Worm (Caenorhabditis elegans) whole organism, young adult: ENCODE measurements around the gene F38A6.5.

ENCODE experiments used
- B0019.2 ChIP-seq: fragments of 200-800 bp; sonication (Bioruptor generic); conservative IDR thresholded peaks from 2 replicates; pipeline ENCODE4 v1.3.6; 2022; ENCODE audit warnings: missing genetic modification reagents, missing genetic modification characterization, missing compliant biosample characterization
- B0261.1 ChIP-seq: sonication (generic microtip); optimal IDR thresholded peaks from 2 replicates; lab custom pipeline; 2016; ENCODE audit warnings: mild to moderate bottlenecking, missing genetic modification characterization, moderate library complexity, missing compliant biosample characterization
- B0336.3 ChIP-seq: fragments of 200-800 bp; sonication (Bioruptor generic); IDR thresholded peaks from 2 replicates; pipeline ENCODE4 v1.3.6; 2022; ENCODE audit warnings: missing genetic modification characterization, missing compliant biosample characterization
- C17E4.6 ChIP-seq: fragments of 200-800 bp; sonication (Bioruptor generic); IDR thresholded peaks from 2 replicates; pipeline ENCODE4 v1.3.6; 2022; ENCODE audit warnings: missing genetic modification reagents, missing genetic modification characterization, missing compliant biosample characterization
- F33H1.4 ChIP-seq: fragments of 200-800 bp; sonication (Bioruptor generic); IDR thresholded peaks from 2 replicates; pipeline ENCODE4 v1.3.6; 2022; ENCODE audit warnings: missing genetic modification reagents, missing genetic modification characterization, missing compliant biosample characterization
- F55B11.4 ChIP-seq: sonication (generic microtip); optimal IDR thresholded peaks from 2 replicates; lab custom pipeline; 2016; ENCODE audit warnings: missing compliant biosample characterization, missing genetic modification characterization, borderline replicate concordance; ENCODE audit not compliant: insufficient read depth
- F57A8.1 ChIP-seq: fragments of 200-800 bp; sonication (Bioruptor generic); optimal IDR thresholded peaks from 2 replicates; lab custom pipeline; 2018; ENCODE audit warnings: mild to moderate bottlenecking, missing genetic modification characterization, moderate library complexity, missing compliant biosample characterization
- Y67H2A.10 ChIP-seq: fragments of 200-800 bp; sonication (Bioruptor generic); conservative IDR thresholded peaks from 2 replicates; pipeline ENCODE4 v1.3.6; 2022; ENCODE audit warnings: missing genetic modification reagents, missing genetic modification characterization, missing compliant biosample characterization
- ZK185.1 ChIP-seq: sonication (generic microtip); optimal IDR thresholded peaks from 2 replicates; lab custom pipeline; 2016; ENCODE audit warnings: mild to moderate bottlenecking, missing genetic modification characterization, missing compliant biosample characterization; ENCODE audit not compliant: poor library complexity, severe bottlenecking
- akir-1 ChIP-seq: fragments of 200-800 bp; sonication (Bioruptor generic); optimal IDR thresholded peaks from 2 replicates; lab custom pipeline; 2018; ENCODE audit warnings: mild to moderate bottlenecking, missing genetic modification characterization, moderate library complexity, missing compliant biosample characterization
- ama-1 ChIP-seq, 3 experiments: fragments of 150-350 bp in 1 of 3; sonication (generic microtip) in 2 of 3; optimal IDR thresholded peaks; 2 replicates each; lab custom pipeline; 2014 to 2018; ENCODE audit warnings: missing biosample characterization in 2 of 3, missing genetic modification characterization in 2 of 3, missing genetic modification reagents in 2 of 3
- aptf-2 ChIP-seq: fragments of 200-800 bp; sonication (Bioruptor generic); conservative IDR thresholded peaks from 2 replicates; pipeline ENCODE4 v1.3.6; 2022; ENCODE audit warnings: missing genetic modification reagents, missing genetic modification characterization, missing compliant biosample characterization
- athp-1 ChIP-seq: sonication (generic microtip); optimal IDR thresholded peaks from 2 replicates; lab custom pipeline; 2017; ENCODE audit warnings: mild to moderate bottlenecking, missing genetic modification characterization, missing compliant biosample characterization
- ceh-100 ChIP-seq: fragments of 200-800 bp; sonication (Bioruptor generic); IDR thresholded peaks from 2 replicates; pipeline ENCODE4 v1.3.6; 2022; ENCODE audit warnings: missing genetic modification reagents, missing genetic modification characterization, missing compliant biosample characterization
- ceh-27 ChIP-seq: fragments of 200-800 bp; sonication (Bioruptor generic); optimal IDR thresholded peaks from 2 replicates; lab custom pipeline; 2018; ENCODE audit warnings: mild to moderate bottlenecking, missing genetic modification characterization, moderate library complexity, missing compliant biosample characterization
- ceh-58 ChIP-seq: fragments of 200-800 bp; sonication (Bioruptor generic); IDR thresholded peaks from 2 replicates; pipeline ENCODE4 v1.3.6; 2022; ENCODE audit warnings: missing genetic modification characterization, missing compliant biosample characterization
- ceh-91 ChIP-seq: fragments of 200-800 bp; sonication (Bioruptor generic); IDR thresholded peaks from 2 replicates; pipeline ENCODE4 v1.3.6; 2022; ENCODE audit warnings: missing genetic modification reagents, missing genetic modification characterization, missing compliant biosample characterization
- chd-7 ChIP-seq: sonication (generic microtip); optimal IDR thresholded peaks from 2 replicates; lab custom pipeline; 2016; ENCODE audit warnings: mild to moderate bottlenecking, missing genetic modification characterization, moderate library complexity, missing compliant biosample characterization
- dox-1 ChIP-seq: fragments of 200-800 bp; sonication (Bioruptor generic); IDR thresholded peaks from 2 replicates; pipeline ENCODE4 v1.3.6; 2022; ENCODE audit warnings: missing genetic modification reagents, missing genetic modification characterization, missing compliant biosample characterization
- efl-1 ChIP-seq: fragments of 150-350 bp; optimal IDR thresholded peaks from 2 replicates; lab custom pipeline; 2014; ENCODE audit warnings: missing biosample characterization, missing genetic modification reagents, missing genetic modification characterization
- egl-44 ChIP-seq: fragments of 200-800 bp; sonication (Bioruptor generic); IDR thresholded peaks from 2 replicates; pipeline ENCODE4 v1.3.6; 2022; ENCODE audit warnings: missing genetic modification reagents, missing genetic modification characterization, missing compliant biosample characterization
- ets-4 ChIP-seq: fragments of 200-800 bp; sonication (Bioruptor generic); optimal IDR thresholded peaks from 2 replicates; lab custom pipeline; 2018; ENCODE audit warnings: mild to moderate bottlenecking, missing genetic modification characterization, missing compliant biosample characterization
- gei-17 ChIP-seq: fragments of 200-800 bp; sonication (Bioruptor generic); optimal IDR thresholded peaks from 2 replicates; lab custom pipeline; 2018; ENCODE audit warnings: mild to moderate bottlenecking, missing genetic modification characterization, missing compliant biosample characterization
- him-1 ChIP-seq: sonication (generic microtip); optimal IDR thresholded peaks from 2 replicates; lab custom pipeline; 2016; ENCODE audit warnings: missing genotype, missing genetic modification reagents, missing genetic modification characterization, missing compliant biosample characterization
- hlh-12 ChIP-seq: sonication (generic microtip); optimal IDR thresholded peaks from 2 replicates; lab custom pipeline; 2016; ENCODE audit warnings: missing genetic modification characterization, missing compliant biosample characterization
- hrde-1 ChIP-seq: sonication (generic microtip); optimal IDR thresholded peaks from 2 replicates; lab custom pipeline; 2016; ENCODE audit warnings: missing genetic modification characterization, mild to moderate bottlenecking, missing compliant biosample characterization, moderate library complexity, missing genotype, missing genetic modification reagents, borderline replicate concordance
- hsf-1 ChIP-seq: fragments of 200-800 bp; sonication (Bioruptor generic); IDR thresholded peaks from 2 replicates; pipeline ENCODE4 v1.3.6; 2022; ENCODE audit warnings: missing genetic modification reagents, missing genetic modification characterization, missing compliant biosample characterization
- let-526 ChIP-seq: fragments of 200-800 bp; sonication (Bioruptor generic); IDR thresholded peaks from 2 replicates; pipeline ENCODE4 v1.3.6; 2022; ENCODE audit warnings: missing genetic modification reagents, missing genetic modification characterization, missing compliant biosample characterization
- lin-40 ChIP-seq: sonication (generic microtip); optimal IDR thresholded peaks from 2 replicates; lab custom pipeline; 2016; ENCODE audit warnings: missing genetic modification characterization, mild to moderate bottlenecking, missing compliant biosample characterization, missing genotype, missing genetic modification reagents
- lin-54 ChIP-seq: fragments of 200-800 bp; sonication (Bioruptor generic); optimal IDR thresholded peaks from 2 replicates; lab custom pipeline; 2018; ENCODE audit warnings: mild to moderate bottlenecking, missing genetic modification characterization, missing compliant biosample characterization
- lir-1 ChIP-seq: fragments of 200-800 bp; sonication (Bioruptor generic); conservative IDR thresholded peaks from 2 replicates; pipeline ENCODE4 v1.3.6; 2022; ENCODE audit warnings: missing genetic modification reagents, missing genetic modification characterization, missing compliant biosample characterization
- lsy-27 ChIP-seq: sonication (generic microtip); optimal IDR thresholded peaks from 2 replicates; lab custom pipeline; 2017; ENCODE audit warnings: missing genetic modification characterization, mild to moderate bottlenecking, missing compliant biosample characterization, antibody characterized with exemption, missing genotype, borderline replicate concordance; ENCODE audit not compliant: insufficient read depth
- madf-10 ChIP-seq: sonication (generic microtip); optimal IDR thresholded peaks from 2 replicates; lab custom pipeline; 2016; ENCODE audit warnings: mild to moderate bottlenecking, missing genetic modification characterization, missing compliant biosample characterization
- madf-6 ChIP-seq: fragments of 200-800 bp; sonication (Bioruptor generic); IDR thresholded peaks from 2 replicates; pipeline ENCODE4 v1.3.6; 2022; ENCODE audit warnings: missing genetic modification reagents, missing genetic modification characterization, missing compliant biosample characterization
- mcd-1 ChIP-seq: fragments of 200-800 bp; sonication (Bioruptor generic); IDR thresholded peaks from 2 replicates; pipeline ENCODE4 v1.3.6; 2022; ENCODE audit warnings: missing genetic modification reagents, missing genetic modification characterization, missing compliant biosample characterization
- mel-28 ChIP-seq: sonication (generic microtip); optimal IDR thresholded peaks from 2 replicates; lab custom pipeline; 2016; ENCODE audit warnings: borderline replicate concordance, mild to moderate bottlenecking, missing genetic modification characterization, missing compliant biosample characterization
- nhr-179 ChIP-seq: sonication (generic microtip); optimal IDR thresholded peaks from 2 replicates; lab custom pipeline; 2016; ENCODE audit warnings: mild to moderate bottlenecking, missing genetic modification characterization, missing compliant biosample characterization
- rcor-1 ChIP-seq: fragments of 200-800 bp; sonication (Bioruptor generic); IDR thresholded peaks from 2 replicates; pipeline ENCODE4 v1.3.6; 2022; ENCODE audit warnings: missing genetic modification reagents, missing genetic modification characterization, missing compliant biosample characterization
- rec-8 ChIP-seq, 2 experiments: sonication (generic microtip); optimal IDR thresholded peaks; 2 replicates each; lab custom pipeline; 2016; ENCODE audit warnings: mild to moderate bottlenecking in 2 of 2, missing genetic modification characterization in 2 of 2, missing genetic modification reagents in 2 of 2, missing genotype in 2 of 2, missing biosample characterization in 1 of 2, missing compliant biosample characterization in 1 of 2, moderate library complexity in 1 of 2
- rpc-1 ChIP-seq, 2 experiments: fragments of 150-350 bp in 1 of 2; sonication (generic microtip) in 1 of 2; optimal IDR thresholded peaks; 2 replicates each; lab custom pipeline; 2014 to 2018; ENCODE audit warnings: missing biosample characterization in 1 of 2, missing genetic modification characterization in 1 of 2, missing genetic modification reagents in 1 of 2, missing genotype in 1 of 2
- snpc-1.1 ChIP-seq: sonication (generic microtip); optimal IDR thresholded peaks from 2 replicates; lab custom pipeline; 2017; ENCODE audit warnings: missing genetic modification characterization, mild to moderate bottlenecking, missing compliant biosample characterization, antibody characterized with exemption, moderate library complexity, missing genotype, missing genetic modification reagents; ENCODE audit not compliant: insufficient read depth
- snpc-1.3 ChIP-seq: sonication (generic microtip); optimal IDR thresholded peaks from 2 replicates; lab custom pipeline; 2017; ENCODE audit warnings: missing genetic modification characterization, mild to moderate bottlenecking, missing compliant biosample characterization, antibody characterized with exemption, moderate library complexity, missing genotype, missing genetic modification reagents; ENCODE audit not compliant: insufficient read depth
- sptf-2 ChIP-seq: fragments of 200-800 bp; sonication (Bioruptor generic); optimal IDR thresholded peaks from 2 replicates; lab custom pipeline; 2018; ENCODE audit warnings: mild to moderate bottlenecking, missing genetic modification characterization, missing compliant biosample characterization
- tbx-9 ChIP-seq: sonication (generic microtip); optimal IDR thresholded peaks from 2 replicates; lab custom pipeline; 2016; ENCODE audit warnings: borderline replicate concordance, missing genetic modification characterization, inconsistent platforms, missing compliant biosample characterization
- ztf-26 ChIP-seq: sonication (generic microtip); optimal IDR thresholded peaks from 2 replicates; lab custom pipeline; 2017; ENCODE audit warnings: missing genetic modification characterization, missing compliant biosample characterization
- ztf-6 ChIP-seq: fragments of 200-800 bp; sonication (Bioruptor generic); IDR thresholded peaks from 2 replicates; pipeline ENCODE4 v1.3.6; 2022; ENCODE audit warnings: missing genetic modification reagents, missing genetic modification characterization, missing compliant biosample characterization

The F38A6.5 gene

ce11 chrV:20728763-20729350 is 44.7 kb downstream of the F38A6.5 start, which contains the start of gene ipla-3 (continued):
- peak; percentile 70 for TF ChIP-seq madf-10
- TF ChIP-seq nhr-179 (tag; lab: Kevin White, UChicago): no peak
- TF ChIP-seq let-526 (GFP tag; lab: Robert Waterston, UW): no peak
- TF ChIP-seq F33H1.4 (GFP tag; lab: Robert Waterston, UW): no peak
- no peak for TF ChIP-seq ets-4 (GFP tag; lab: Kevin White, UChicago)
- no peak for TF ChIP-seq C17E4.6
- no peak for TF ChIP-seq F57A8.1
- TF ChIP-seq B0336.3 (GFP tag; lab: Robert Waterston, UW): peak; percentile 53; the same call in 1 of the 2 replicates
- no peak for TF ChIP-seq rec-8 (tag; optimal IDR thresholded peaks at IDR 0.05; lab: Kevin White, UChicago)
- no peak for TF ChIP-seq rpc-1 (optimal IDR thresholded peaks at IDR 0.05; lab: Kevin White, UChicago)
- no peak for TF ChIP-seq rpc-1 (tag; optimal IDR thresholded peaks at IDR 0.05; lab: Kevin White, UChicago)
- no peak for TF ChIP-seq B0019.2 (GFP tag; lab: Robert Waterston, UW)
- TF ChIP-seq snpc-1.3 (tag; lab: Kevin White, UChicago): no peak
- no peak for TF ChIP-seq rcor-1 (GFP tag; lab: Robert Waterston, UW)
- TF ChIP-seq athp-1 (tag; lab: Kevin White, UChicago): no peak
- TF ChIP-seq ZK185.1 (tag; lab: Kevin White, UChicago): peak; percentile 25
- no peak for TF ChIP-seq gei-17 (GFP tag; lab: Kevin White, UChicago)
- peak; percentile 75 for TF ChIP-seq chd-7 (tag; lab: Kevin White, UChicago)
- TF ChIP-seq lin-54 (GFP tag; lab: Kevin White, UChicago): peak; percentile 51
- TF ChIP-seq aptf-2: no peak
- TF ChIP-seq F55B11.4: no peak
- no peak; the same call in 1 of the 2 replicates for TF ChIP-seq hsf-1 (GFP tag; lab: Robert Waterston, UW)
- peak; percentile 77 for TF ChIP-seq ceh-27 (GFP tag; lab: Kevin White, UChicago)
- no peak for TF ChIP-seq ama-1 (optimal IDR thresholded peaks at IDR 0.05; lab: Kevin White, UChicago)
- no peak for TF ChIP-seq ama-1 (GFP tag; optimal IDR thresholded peaks at IDR 0.05; lab: Kevin White, UChicago)
- TF ChIP-seq madf-6 (GFP tag; lab: Robert Waterston, UW): 0 out of 2 replicates have a peak, but pooled peaks have one; percentile 34
- peak; percentile 64; the same call in 1 of the 2 replicates for TF ChIP-seq egl-44 (GFP tag; lab: Robert Waterston, UW)
- 0 out of 2 replicates have a peak, but pooled peaks have one; percentile 19 for TF ChIP-seq lir-1
- TF ChIP-seq ceh-91: no peak
- TF ChIP-seq ztf-6 (GFP tag; lab: Robert Waterston, UW): no peak
- TF ChIP-seq hlh-12: no peak
- TF ChIP-seq sptf-2 (GFP tag; lab: Kevin White, UChicago): peak; percentile 43
- TF ChIP-seq Y67H2A.10 (GFP tag; lab: Robert Waterston, UW): no peak
- no peak for TF ChIP-seq ceh-100 (GFP tag; lab: Robert Waterston, UW)
- TF ChIP-seq mcd-1 (GFP tag; lab: Robert Waterston, UW): peak; percentile 49; the same call in 1 of the 2 replicates
- TF ChIP-seq hrde-1 (tag; lab: Kevin White, UChicago): no peak
- TF ChIP-seq B0261.1 (tag; lab: Kevin White, UChicago): no peak
- no peak for TF ChIP-seq lsy-27
- no peak for TF ChIP-seq tbx-9 (tag; lab: Kevin White, UChicago)
- TF ChIP-seq akir-1 (GFP tag; lab: Kevin White, UChicago): no peak
- no peak for TF ChIP-seq mel-28
- TF ChIP-seq him-1 (tag; lab: Kevin White, UChicago): no peak
- peak; percentile 32 for TF ChIP-seq efl-1 (GFP tag; lab: Kevin White, UChicago)
- no peak for TF ChIP-seq snpc-1.1 (tag; lab: Kevin White, UChicago)
- TF ChIP-seq dox-1 (GFP tag; lab: Robert Waterston, UW): peak; percentile 77
- TF ChIP-seq ztf-26 (tag; lab: Kevin White, UChicago): no peak
- no peak for TF ChIP-seq ceh-58 (GFP tag; lab: Robert Waterston, UW)
- peak; percentile 75 for TF ChIP-seq lin-40
